Fruit fly (Drosophila melanogaster) whole organism, pupa: Measurements from ENCODE around the gene Lst8.

Source experiments
- CG10348 ChIP-seq: fragments of 200-800 bp; sonication (Bioruptor generic); IDR thresholded peaks from 2 replicates; pipeline ENCODE4 v1.3.6; 2022; ENCODE audit warnings: missing biosample characterization, missing genetic modification characterization
- CG12605 ChIP-seq: fragments of 200-800 bp; sonication (Bioruptor generic); IDR thresholded peaks from 2 replicates; pipeline ENCODE4 v1.3.6; 2022; ENCODE audit warnings: missing biosample characterization, missing genetic modification characterization
- CG13204 ChIP-seq: fragments of 200-800 bp; sonication (Bioruptor generic); optimal IDR thresholded peaks from 2 replicates; lab custom pipeline; 2018; ENCODE audit warnings: missing biosample characterization, mild to moderate bottlenecking, missing genetic modification characterization, moderate library complexity
- CG14655 ChIP-seq: fragments of 200-800 bp; sonication (Bioruptor generic); optimal IDR thresholded peaks from 3 replicates; lab custom pipeline; 2017; ENCODE audit warnings: mild to moderate bottlenecking, missing biosample characterization, missing genetic modification reagents, missing genetic modification characterization
- CG15710 ChIP-seq: fragments of 200-800 bp; sonication (Bioruptor generic); optimal IDR thresholded peaks from 2 replicates; lab custom pipeline; 2018; ENCODE audit warnings: missing biosample characterization, mild to moderate bottlenecking, missing genetic modification characterization, moderate library complexity
- CG17806 ChIP-seq: fragments of 200-800 bp; sonication (Bioruptor generic); optimal IDR thresholded peaks from 2 replicates; lab custom pipeline; 2018; ENCODE audit warnings: missing biosample characterization, mild to moderate bottlenecking, missing genetic modification characterization, moderate library complexity
- CG32121 ChIP-seq: fragments of 200-800 bp; sonication (Bioruptor generic); IDR thresholded peaks from 2 replicates; pipeline ENCODE4 v1.3.6; 2022; ENCODE audit warnings: missing biosample characterization, missing genetic modification characterization
- CG34367 ChIP-seq: fragments of 200-800 bp; sonication (Bioruptor generic); optimal IDR thresholded peaks from 2 replicates; lab custom pipeline; 2018; ENCODE audit warnings: missing biosample characterization, mild to moderate bottlenecking, missing genetic modification characterization
- CG4496 ChIP-seq: fragments of 200-800 bp; sonication (Bioruptor generic); IDR thresholded peaks from 3 replicates; pipeline ENCODE4 v1.3.6; 2022; ENCODE audit warnings: missing biosample characterization, missing genetic modification characterization
- CG8159 ChIP-seq: fragments of 200-800 bp; sonication (Bioruptor generic); optimal IDR thresholded peaks from 3 replicates; lab custom pipeline; 2018; ENCODE audit warnings: missing biosample characterization, mild to moderate bottlenecking, missing genetic modification characterization, moderate library complexity
- CG8301 ChIP-seq: fragments of 200-800 bp; sonication (Bioruptor generic); optimal IDR thresholded peaks from 2 replicates; lab custom pipeline; 2018; ENCODE audit warnings: missing biosample characterization, mild to moderate bottlenecking, missing genetic modification characterization
- CG9948 ChIP-seq: fragments of 200-800 bp; sonication (Bioruptor generic); optimal IDR thresholded peaks from 2 replicates; lab custom pipeline; 2018; ENCODE audit warnings: missing biosample characterization, mild to moderate bottlenecking, missing genetic modification characterization, moderate library complexity
- D1 ChIP-seq: fragments of 200-800 bp; sonication (Bioruptor generic); optimal IDR thresholded peaks from 2 replicates; lab custom pipeline; 2018; ENCODE audit warnings: missing biosample characterization, mild to moderate bottlenecking, missing genetic modification characterization, moderate library complexity
- EcR ChIP-seq: fragments of 200-800 bp; sonication (Bioruptor generic); optimal IDR thresholded peaks from 3 replicates; lab custom pipeline; 2019; ENCODE audit warnings: missing biosample characterization, missing genetic modification characterization, mild to moderate bottlenecking, moderate library complexity, missing genetic modification reagents
- Ets98B ChIP-seq: fragments of 200-800 bp; sonication (Bioruptor generic); IDR thresholded peaks from 2 replicates; pipeline ENCODE4 v1.3.6; 2022; ENCODE audit warnings: missing biosample characterization, missing genetic modification characterization
- Pif1A ChIP-seq: fragments of 200-800 bp; sonication (Bioruptor generic); optimal IDR thresholded peaks from 3 replicates; lab custom pipeline; 2016; ENCODE audit warnings: missing biosample characterization, missing genetic modification characterization
- Pif1B ChIP-seq: fragments of 200-800 bp; sonication (Bioruptor generic); optimal IDR thresholded peaks from 3 replicates; lab custom pipeline; 2016; ENCODE audit warnings: missing biosample characterization, missing genetic modification characterization
- Snoo ChIP-seq: fragments of 200-800 bp; sonication (Bioruptor generic); optimal IDR thresholded peaks from 3 replicates; lab custom pipeline; 2017; ENCODE audit warnings: missing biosample characterization, mild to moderate bottlenecking, missing genetic modification characterization, inconsistent platforms
- fd96Ca ChIP-seq: fragments of 200-800 bp; sonication (Bioruptor generic); IDR thresholded peaks from 3 replicates; pipeline ENCODE4 v1.3.6; 2022; ENCODE audit warnings: missing biosample characterization, missing genetic modification characterization
- gl ChIP-seq: fragments of 200-800 bp; sonication (Bioruptor generic); optimal IDR thresholded peaks from 2 replicates; lab custom pipeline; 2018; ENCODE audit warnings: missing biosample characterization, mild to moderate bottlenecking, missing genetic modification characterization
- rn ChIP-seq: fragments of 200-800 bp; sonication (Bioruptor generic); IDR thresholded peaks from 2 replicates; pipeline ENCODE4 v1.3.6; 2022; ENCODE audit warnings: missing biosample characterization, missing genetic modification characterization

The Lst8 gene

dm6 chrX:9578014-9578413 is 27.8 kb downstream of the Lst8 start:
- TF ChIP-seq rn (GFP tag; lab: Robert Waterston, UW) (no peak), CG8159 (tag; lab: Kevin White, UChicago) (no peak), CG32121 (no peak), CG8301 (tag; lab: Kevin White, UChicago) (no peak), D1 (no peak), fd96Ca (GFP tag; lab: Robert Waterston, UW) (no peak), CG12605 (no peak), Pif1A (GFP tag; lab: Kevin White, UChicago) (no peak), Ets98B (GFP tag; lab: Robert Waterston, UW) (no peak), CG14655 (GFP tag; lab: Kevin White, UChicago) (no peak), Snoo (tag; lab: Kevin White, UChicago) (no peak), CG17806 (tag; lab: Kevin White, UChicago) (no peak), CG34367 (tag; lab: Kevin White, UChicago) (no peak), Pif1B (GFP tag; lab: Kevin White, UChicago) (no peak), EcR (no peak), CG9948 (tag; lab: Kevin White, UChicago) (no peak), CG10348 (GFP tag; lab: Robert Waterston, UW) (no peak), CG15710 (no peak), CG4496 (GFP tag; lab: Robert Waterston, UW) (no peak), gl (no peak)

dm6 chrX:9577338-9577644 is 28.5 kb downstream of the Lst8 start:
- TF ChIP-seq EcR (peak; percentile 64), CG8159 (tag; lab: Kevin White, UChicago) (no peak)

DNA sequence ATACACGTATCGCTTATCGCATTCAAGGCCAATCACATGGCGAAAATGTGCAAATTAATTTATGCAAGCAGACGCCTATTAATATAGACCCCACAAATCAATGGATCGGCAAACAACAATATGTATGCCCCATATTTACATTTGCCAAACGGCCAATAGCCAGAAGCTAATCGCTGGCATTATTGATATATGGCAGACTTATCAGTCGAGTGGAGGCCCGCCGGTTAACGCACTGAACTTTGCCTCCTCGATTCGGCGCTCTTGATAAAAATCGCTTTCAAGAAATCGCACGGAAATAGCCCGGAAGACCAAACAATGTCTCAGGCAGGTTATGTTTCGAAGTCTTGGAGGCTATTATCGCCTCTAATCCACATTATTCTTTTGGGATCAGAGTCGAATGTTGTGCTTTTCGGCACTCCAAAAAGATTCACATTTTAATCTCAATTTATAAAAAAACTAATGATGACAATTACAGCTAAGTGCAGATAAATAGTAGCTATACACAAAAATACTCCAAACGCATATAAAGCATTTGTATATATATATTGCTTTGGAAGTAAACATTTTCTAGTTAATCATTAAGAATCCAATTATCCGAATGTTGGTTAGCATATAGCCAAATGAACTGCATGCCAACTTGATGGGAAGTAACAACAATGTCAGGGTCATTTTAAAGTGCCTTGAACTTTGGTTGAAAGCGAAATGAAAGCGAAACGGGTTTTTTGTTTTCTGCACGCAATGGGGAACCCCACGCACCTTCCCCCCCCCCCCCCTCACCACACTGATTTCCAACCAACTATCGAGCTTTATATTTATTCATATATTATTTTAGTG is 29.0 kb downstream of the Lst8 start:
- TF ChIP-seq EcR (peak; percentile 94), CG32121 (no peak), CG4496 (GFP tag; lab: Robert Waterston, UW) (no peak; the same call in 2 of the 3 replicates), CG12605 (no peak), gl (no peak), rn (GFP tag; lab: Robert Waterston, UW) (no peak), Pif1A (GFP tag; lab: Kevin White, UChicago) (no peak)

dm6 chrX:9576147-9576503 is 29.6 kb downstream of the Lst8 start, which contains the start of gene CG42395:
TSS of gene CG42395 (minus strand) at chrX:9576247.
- TF ChIP-seq D1 (no peak), CG15710 (no peak), Pif1B (GFP tag; lab: Kevin White, UChicago) (no peak), Ets98B (GFP tag; lab: Robert Waterston, UW) (no peak), CG9948 (tag; lab: Kevin White, UChicago) (no peak), fd96Ca (GFP tag; lab: Robert Waterston, UW) (no peak), CG8301 (tag; lab: Kevin White, UChicago) (no peak), CG4496 (GFP tag; lab: Robert Waterston, UW) (no peak), CG32121 (no peak), CG12605 (no peak), Snoo (tag; lab: Kevin White, UChicago) (no peak), CG17806 (tag; lab: Kevin White, UChicago) (no peak), CG34367 (tag; lab: Kevin White, UChicago) (no peak), EcR (no peak)

- no peak for TF ChIP-seq D1
- no peak for TF ChIP-seq CG14655 (GFP tag; lab: Kevin White, UChicago)
- no peak for TF ChIP-seq CG13204 (GFP tag; lab: Kevin White, UChicago)
- TF ChIP-seq Pif1A (GFP tag; lab: Kevin White, UChicago), result no peak
- TF ChIP-seq CG4496 (GFP tag; lab: Robert Waterston, UW), result no peak
These were observed 34.6 kb downstream of the Lst8 start, which contains the start of gene Cubn for dm6 chrX:9571208-9571607. TSS of gene Cubn (minus strand) at chrX:9571308.

DNA sequence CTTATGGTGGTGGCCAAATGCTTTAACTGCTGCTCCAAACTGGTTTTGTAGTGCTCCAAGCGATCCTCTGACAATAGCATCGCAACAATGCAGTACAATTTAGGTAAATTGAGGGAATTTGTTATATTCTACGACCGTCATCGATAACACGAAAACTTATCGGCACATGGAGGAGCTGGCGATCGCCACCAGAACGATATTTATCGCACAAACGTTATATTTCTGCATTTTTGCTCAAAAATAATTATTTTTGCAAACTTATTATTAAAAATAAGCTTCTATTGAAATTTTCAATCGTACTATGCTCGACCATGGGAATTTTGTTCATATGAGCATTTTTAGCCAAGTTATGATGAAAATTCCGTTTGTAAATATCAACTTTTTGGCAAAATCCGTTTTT is 49.4 kb downstream of the Lst8 start, which contains the start of gene CG15317:
CG15317 (minus strand) TSS at position 148 of the 400 bp plus-strand sequence.
- no peak for TF ChIP-seq Pif1B (GFP tag; lab: Kevin White, UChicago)
- TF ChIP-seq CG15710, result no peak
- 0 out of 3 replicates have a peak, but pooled peaks have one; percentile 32 for TF ChIP-seq CG4496 (GFP tag; lab: Robert Waterston, UW)

DNA sequence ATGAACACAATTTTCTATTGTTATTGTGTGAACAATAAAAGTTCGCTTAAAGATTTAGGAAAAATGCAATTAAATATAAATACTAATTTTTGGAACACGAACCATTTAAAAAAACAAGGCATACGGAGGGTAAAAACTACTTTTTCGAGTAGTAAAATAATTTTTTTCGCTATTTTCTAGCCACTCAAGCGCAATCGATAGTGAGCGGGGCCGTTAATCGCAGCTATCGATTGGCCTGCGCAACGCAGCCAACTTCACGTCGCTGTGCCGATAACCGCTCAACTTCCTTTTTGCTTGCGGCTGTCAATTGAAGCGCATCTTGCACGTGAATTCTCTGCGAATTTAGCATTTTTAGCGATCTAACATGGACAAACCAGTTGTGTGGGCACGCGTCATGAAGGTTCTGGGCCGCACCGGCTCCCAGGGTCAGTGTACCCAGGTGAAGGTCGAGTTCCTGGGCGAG is 51.4 kb downstream of the Lst8 start, which contains the start of gene RpS28b:
RpS28b (plus strand) TSS at position 278 of the 463 bp plus-strand sequence.
- TF ChIP-seq CG32121 (peak; percentile 61; the same call in 1 of the 2 replicates), CG14655 (GFP tag; lab: Kevin White, UChicago) (no peak), CG17806 (tag; lab: Kevin White, UChicago) (peak; percentile 7), CG15710 (peak; percentile 57), CG8159 (tag; lab: Kevin White, UChicago) (peak; percentile 2), CG4496 (GFP tag; lab: Robert Waterston, UW) (peak; percentile 96), Pif1A (GFP tag; lab: Kevin White, UChicago) (no peak), CG34367 (tag; lab: Kevin White, UChicago) (peak; percentile 82), Pif1B (GFP tag; lab: Kevin White, UChicago) (peak; percentile 65), CG9948 (tag; lab: Kevin White, UChicago) (no peak), CG13204 (GFP tag; lab: Kevin White, UChicago) (no peak), rn (GFP tag; lab: Robert Waterston, UW) (peak; percentile 69), EcR (peak; percentile 45), Snoo (tag; lab: Kevin White, UChicago) (peak; percentile 91), gl (peak; percentile 60), CG12605 (peak; percentile 78), fd96Ca (GFP tag; lab: Robert Waterston, UW) (peak; percentile 73), CG10348 (GFP tag; lab: Robert Waterston, UW) (no peak), D1 (no peak), CG8301 (tag; lab: Kevin White, UChicago) (peak; percentile 20), Ets98B (GFP tag; lab: Robert Waterston, UW) (peak; percentile 73)
